Worm (Caenorhabditis elegans): Measurements from ENCODE around the gene T20D3.14.

- TF ChIP-seq nhr-12 (tag; optimal IDR thresholded peaks at IDR 0.05) (no peak), tbx-8 (GFP tag; optimal IDR thresholded peaks at IDR 0.05) (no peak), elt-3 (tag; optimal IDR thresholded peaks at IDR 0.05) (no peak), snpc-4 (tag; optimal IDR thresholded peaks at IDR 0.05) (no peak), ceh-43 (GFP tag; optimal IDR thresholded peaks at IDR 0.05) (no peak), unc-62 (GFP tag; optimal IDR thresholded peaks at IDR 0.05) (no peak), nhr-76 (tag; optimal IDR thresholded peaks at IDR 0.05) (no peak)
Observed at ce11 chrIV:9384826-9385225, 49.1 kb upstream of the T20D3.14 start, which contains the start of gene C10C5.7.

Measured in whole organism, mixed stage, embryonic.